Fruit fly (Drosophila melanogaster): ENCODE data around the gene CG12729.

The CG12729 gene

dm6 chrX:5883394-5883793, 38.3 kb downstream of the CG12729 start:
- 0 out of 3 replicates have a peak, but pooled peaks have one; percentile 30 for TF ChIP-seq CG4496 (GFP tag; IDR thresholded peaks at IDR 0.05)
- TF ChIP-seq D1 (tag; optimal IDR thresholded peaks at IDR 0.05) = no peak

dm6 chrX:5884294-5884693, 39.2 kb downstream of the CG12729 start:
- TF ChIP-seq gl (tag; optimal IDR thresholded peaks at IDR 0.05) (no peak), CG8159 (tag; optimal IDR thresholded peaks at IDR 0.05) (no peak), CG4496 (GFP tag; IDR thresholded peaks at IDR 0.05) (no peak), CG34367 (tag; optimal IDR thresholded peaks at IDR 0.05) (no peak), Pif1B (GFP tag; optimal IDR thresholded peaks at IDR 0.05) (no peak), rn (GFP tag; IDR thresholded peaks at IDR 0.05) (no peak)

dm6 chrX:5884887-5885286, 39.8 kb downstream of the CG12729 start:
- TF ChIP-seq CG12605 (GFP tag; IDR thresholded peaks at IDR 0.05) (no peak), CG15710 (tag; optimal IDR thresholded peaks at IDR 0.05) (no peak), Pif1B (GFP tag; optimal IDR thresholded peaks at IDR 0.05) (no peak), EcR (GFP tag; optimal IDR thresholded peaks at IDR 0.05) (no peak), Ets98B (GFP tag; IDR thresholded peaks at IDR 0.05) (no peak), D1 (tag; optimal IDR thresholded peaks at IDR 0.05) (no peak), CG34367 (tag; optimal IDR thresholded peaks at IDR 0.05) (no peak), CG32121 (GFP tag; IDR thresholded peaks at IDR 0.05) (no peak), CG10348 (GFP tag; IDR thresholded peaks at IDR 0.05) (no peak), CG4496 (GFP tag; IDR thresholded peaks at IDR 0.05) (no peak), fd96Ca (GFP tag; IDR thresholded peaks at IDR 0.05) (no peak), CG8301 (tag; optimal IDR thresholded peaks at IDR 0.05) (no peak), gl (tag; optimal IDR thresholded peaks at IDR 0.05) (no peak), CG14655 (GFP tag; optimal IDR thresholded peaks at IDR 0.05) (no peak), CG17806 (tag; optimal IDR thresholded peaks at IDR 0.05) (no peak), CG9948 (tag; optimal IDR thresholded peaks at IDR 0.05) (no peak), rn (GFP tag; IDR thresholded peaks at IDR 0.05) (no peak)

- TF ChIP-seq CG4496 (GFP tag; IDR thresholded peaks at IDR 0.05) = no peak
- TF ChIP-seq EcR (GFP tag; optimal IDR thresholded peaks at IDR 0.05) = peak; percentile 19
Observed at dm6 chrX:5885521-5885920, 40.4 kb downstream of the CG12729 start.

- no peak for TF ChIP-seq CG12605 (GFP tag; IDR thresholded peaks at IDR 0.05)
- TF ChIP-seq CG17806 (tag; optimal IDR thresholded peaks at IDR 0.05) = peak; percentile 33
- no peak for TF ChIP-seq Pif1B (GFP tag; optimal IDR thresholded peaks at IDR 0.05)
- no peak for TF ChIP-seq CG8301 (tag; optimal IDR thresholded peaks at IDR 0.05)
- TF ChIP-seq CG8159 (tag; optimal IDR thresholded peaks at IDR 0.05) = peak; percentile 25
- TF ChIP-seq CG32121 (GFP tag; IDR thresholded peaks at IDR 0.05) = no peak
- peak; percentile 13 for TF ChIP-seq Pif1A (GFP tag; optimal IDR thresholded peaks at IDR 0.05)
- 0 out of 3 replicates have a peak, but pooled peaks have one; percentile 20 for TF ChIP-seq CG4496 (GFP tag; IDR thresholded peaks at IDR 0.05)
- peak; percentile 1 for TF ChIP-seq CG9948 (tag; optimal IDR thresholded peaks at IDR 0.05)
- no peak for TF ChIP-seq gl (tag; optimal IDR thresholded peaks at IDR 0.05)
- TF ChIP-seq CG34367 (tag; optimal IDR thresholded peaks at IDR 0.05) = no peak
- no peak for TF ChIP-seq Snoo (tag; optimal IDR thresholded peaks at IDR 0.05)
- TF ChIP-seq EcR (GFP tag; optimal IDR thresholded peaks at IDR 0.05) = no peak
- TF ChIP-seq CG13204 (GFP tag; optimal IDR thresholded peaks at IDR 0.05) = no peak
- TF ChIP-seq Ets98B (GFP tag; IDR thresholded peaks at IDR 0.05) = no peak
- TF ChIP-seq CG14655 (GFP tag; optimal IDR thresholded peaks at IDR 0.05) = peak; percentile 3
- TF ChIP-seq CG10348 (GFP tag; IDR thresholded peaks at IDR 0.05) = no peak
Observed at dm6 chrX:5885973-5886372, 40.9 kb downstream of the CG12729 start.

- peak; percentile 80 for TF ChIP-seq CG34367 (tag; optimal IDR thresholded peaks at IDR 0.05)
- peak; percentile 55 for TF ChIP-seq Ets98B (GFP tag; IDR thresholded peaks at IDR 0.05)
- peak; percentile 78 for TF ChIP-seq CG14655 (GFP tag; optimal IDR thresholded peaks at IDR 0.05)
- peak; percentile 76 for TF ChIP-seq CG13204 (GFP tag; optimal IDR thresholded peaks at IDR 0.05)
- TF ChIP-seq CG32121 (GFP tag; IDR thresholded peaks at IDR 0.05) = 0 out of 2 replicates have a peak, but pooled peaks have one; percentile 33
- peak; percentile 83; the same call in 2 of the 3 replicates for TF ChIP-seq fd96Ca (GFP tag; IDR thresholded peaks at IDR 0.05)
- peak; percentile 96 for TF ChIP-seq EcR (GFP tag; optimal IDR thresholded peaks at IDR 0.05)
- peak; percentile 81 for TF ChIP-seq CG8159 (tag; optimal IDR thresholded peaks at IDR 0.05)
- TF ChIP-seq Pif1A (GFP tag; optimal IDR thresholded peaks at IDR 0.05) = peak; percentile 69
- 0 out of 2 replicates have a peak, but pooled peaks have one; percentile 32 for TF ChIP-seq rn (GFP tag; IDR thresholded peaks at IDR 0.05)
- peak; percentile 82 for TF ChIP-seq CG4496 (GFP tag; IDR thresholded peaks at IDR 0.05)
- peak; percentile 85 for TF ChIP-seq Snoo (tag; optimal IDR thresholded peaks at IDR 0.05)
- TF ChIP-seq gl (tag; optimal IDR thresholded peaks at IDR 0.05) = peak; percentile 63
- peak; percentile 74 for TF ChIP-seq CG17806 (tag; optimal IDR thresholded peaks at IDR 0.05)
- TF ChIP-seq CG10348 (GFP tag; IDR thresholded peaks at IDR 0.05) = no peak
- peak; percentile 53; the same call in 1 of the 2 replicates for TF ChIP-seq CG12605 (GFP tag; IDR thresholded peaks at IDR 0.05)
- peak; percentile 83 for TF ChIP-seq Pif1B (GFP tag; optimal IDR thresholded peaks at IDR 0.05)
- TF ChIP-seq CG8301 (tag; optimal IDR thresholded peaks at IDR 0.05) = peak; percentile 66
- peak; percentile 82 for TF ChIP-seq CG15710 (tag; optimal IDR thresholded peaks at IDR 0.05)
- peak; percentile 78 for TF ChIP-seq CG9948 (tag; optimal IDR thresholded peaks at IDR 0.05)
- peak; percentile 4 for TF ChIP-seq D1 (tag; optimal IDR thresholded peaks at IDR 0.05)
Observed at dm6 chrX:5886764-5887555, 41.9 kb downstream of the CG12729 start.

Measured in whole organism, pupa.